Fruit fly (Drosophila melanogaster): Measurements from ENCODE around the gene Galphaf.

Galphaf gene

DNA sequence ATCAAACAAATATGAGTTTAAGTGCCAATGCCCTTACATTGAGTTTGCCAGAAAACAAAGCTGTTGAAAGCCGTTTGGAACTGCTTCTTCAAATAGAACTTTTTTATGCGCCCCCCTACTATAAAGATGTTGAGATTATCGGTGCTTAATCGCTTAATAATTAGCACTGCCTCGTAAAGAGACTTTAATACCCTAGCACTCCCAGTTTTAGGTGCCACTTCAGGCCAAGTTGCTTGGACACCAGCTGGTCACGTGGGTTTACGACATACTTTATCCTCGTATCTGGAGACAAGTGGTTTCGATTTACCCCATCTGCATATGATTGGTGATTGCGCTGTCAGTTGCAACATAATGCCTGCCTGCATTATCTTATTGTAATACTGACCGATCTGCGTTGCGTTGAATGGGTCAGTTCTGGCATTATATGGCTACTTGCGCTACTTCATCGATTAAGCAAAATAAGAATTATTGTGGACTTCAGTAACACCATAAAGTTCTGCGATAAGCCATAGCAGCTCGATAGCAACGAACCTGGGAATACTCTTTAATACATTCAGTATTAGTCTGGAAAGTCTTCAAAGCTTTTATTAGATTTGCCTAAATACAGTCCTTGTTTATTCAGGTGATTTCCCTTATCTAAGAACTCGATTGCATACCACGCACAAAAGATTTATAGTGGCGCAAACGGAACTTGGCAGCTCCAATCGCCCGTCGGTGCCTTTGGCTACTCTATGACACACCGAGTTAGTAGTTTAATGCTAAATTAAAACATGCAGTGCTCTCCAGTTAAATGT is 3.3 kb upstream of the Galphaf start:
- TF ChIP-seq D19A (tag; optimal IDR thresholded peaks at IDR 0.05) = peak; percentile 67
- peak; percentile 93 for TF ChIP-seq exex (tag; optimal IDR thresholded peaks at IDR 0.05)
- peak; percentile 15 for TF ChIP-seq grn (GFP tag; optimal IDR thresholded peaks at IDR 0.05)
- peak; percentile 5 for TF ChIP-seq sug (tag; optimal IDR thresholded peaks at IDR 0.05)
- TF ChIP-seq ham (GFP tag; IDR thresholded peaks at IDR 0.05) = no peak
- no peak for TF ChIP-seq seq (GFP tag; IDR thresholded peaks at IDR 0.05)
- peak; percentile 9 for TF ChIP-seq CG34376 (GFP tag; optimal IDR thresholded peaks at IDR 0.05)

dm6 chr3L:16670195-16670594 is 2.5 kb upstream of the Galphaf start:
- TF ChIP-seq tap (tag; optimal IDR thresholded peaks at IDR 0.05) (no peak), Rfx (GFP tag; IDR thresholded peaks at IDR 0.05) (peak; percentile 20; the same call in 1 of the 2 replicates), CG30403 (GFP tag; optimal IDR thresholded peaks at IDR 0.05) (no peak), NfI (GFP tag; optimal IDR thresholded peaks at IDR 0.05) (no peak), CG12659 (GFP tag; optimal IDR thresholded peaks at IDR 0.05) (peak; percentile 25), CG3281 (GFP tag; optimal IDR thresholded peaks at IDR 0.05) (peak; percentile 7), CG13424 (tag; optimal IDR thresholded peaks at IDR 0.05) (peak; percentile 12), onecut (GFP tag; IDR thresholded peaks at IDR 0.05) (no peak), CG14441 (GFP tag; IDR thresholded peaks at IDR 0.05) (no peak), Meics (GFP tag; optimal IDR thresholded peaks at IDR 0.05) (peak; percentile 8), CG14014 (GFP tag; IDR thresholded peaks at IDR 0.05) (peak; percentile 23; the same call in 1 of the 2 replicates), CG3838 (GFP tag; optimal IDR thresholded peaks at IDR 0.05) (no peak), Antp (GFP tag; optimal IDR thresholded peaks at IDR 0.05) (no peak), C15 (GFP tag; IDR thresholded peaks at IDR 0.05) (no peak), NC2β (GFP tag; optimal IDR thresholded peaks at IDR 0.05) (no peak), ci (GFP tag; IDR thresholded peaks at IDR 0.05) (0 out of 3 replicates have a peak, but pooled peaks have one; percentile 26), ERR (GFP tag; optimal IDR thresholded peaks at IDR 0.05) (no peak), CG2120 (GFP tag; optimal IDR thresholded peaks at IDR 0.05) (no peak), Vsx1 (GFP tag; optimal IDR thresholded peaks at IDR 0.05) (no peak), bab2 (GFP tag; optimal IDR thresholded peaks at IDR 0.05) (no peak), CG11085 (GFP tag; IDR thresholded peaks at IDR 0.05) (peak; percentile 19; the same call in 1 of the 2 replicates), CG1792 (GFP tag; optimal IDR thresholded peaks at IDR 0.05) (no peak), Stat92E (GFP tag; optimal IDR thresholded peaks at IDR 0.05) (no peak), D19A (tag; optimal IDR thresholded peaks at IDR 0.05) (no peak), maf-S (GFP tag; optimal IDR thresholded peaks at IDR 0.05) (no peak), CG7745 (tag; optimal IDR thresholded peaks at IDR 0.05) (peak; percentile 10), CG6813 (GFP tag; optimal IDR thresholded peaks at IDR 0.05) (peak; percentile 20), Hr51 (GFP tag; optimal IDR thresholded peaks at IDR 0.05) (no peak), Dp (GFP tag; optimal IDR thresholded peaks at IDR 0.05) (no peak), CG13296 (GFP tag; optimal IDR thresholded peaks at IDR 0.05) (peak; percentile 19), Dbx (GFP tag; IDR thresholded peaks at IDR 0.05) (no peak), CG17912 (GFP tag; optimal IDR thresholded peaks at IDR 0.05) (peak; percentile 46), Med (GFP tag) (peak; percentile 83), pfk (GFP tag; optimal IDR thresholded peaks at IDR 0.05) (peak; percentile 54), CG10431 (GFP tag; optimal IDR thresholded peaks at IDR 0.05) (no peak), Dad (GFP tag; optimal IDR thresholded peaks at IDR 0.05) (no peak), ATbp (GFP tag; optimal IDR thresholded peaks at IDR 0.05) (peak; percentile 52), Doc2 (GFP tag; IDR thresholded peaks at IDR 0.05) (no peak), sqz (GFP tag; optimal IDR thresholded peaks at IDR 0.05) (no peak), CG10543 (GFP tag; optimal IDR thresholded peaks at IDR 0.05) (peak; percentile 59), CG14860 (GFP tag; IDR thresholded peaks at IDR 0.05; ENCODE audit: partially characterized antibody) (no peak), bowl (GFP tag; IDR thresholded peaks at IDR 0.05) (no peak)

Data from whole organism, embryonic.